Worm (Caenorhabditis elegans) whole organism, L4 larva: Measurements from ENCODE around the gene str-220.

Source experiments
- daf-8 ChIP-seq: fragments of 200-800 bp; sonication (Bioruptor generic); IDR thresholded peaks from 2 replicates; pipeline ENCODE4 v1.3.6; 2022; ENCODE audit warnings: missing genetic modification characterization, missing compliant biosample characterization
- lin-39 ChIP-seq: fragments of 150-350 bp; optimal IDR thresholded peaks from 2 replicates; lab custom pipeline; 2014; ENCODE audit warnings: missing biosample characterization, missing genetic modification reagents, missing genetic modification characterization
- lsy-2 ChIP-seq, 2 experiments: fragments of 150-350 bp in 1 of 2; sonication (generic microtip) in 1 of 2; optimal IDR thresholded peaks; 2 replicates each; lab custom pipeline; 2014 to 2017; ENCODE audit warnings: missing biosample characterization in 2 of 2, missing genetic modification characterization in 2 of 2
- mdl-1 ChIP-seq, 2 experiments: fragments of 150-350 bp in 1 of 2; sonication (generic microtip) in 1 of 2; optimal IDR thresholded peaks; 2 replicates each; lab custom pipeline; 2014 to 2017; ENCODE audit warnings: missing biosample characterization in 2 of 2, missing genetic modification characterization in 2 of 2
- nhr-25 ChIP-seq: sonication (generic microtip); optimal IDR thresholded peaks from 2 replicates; lab custom pipeline; 2017; ENCODE audit warnings: missing genetic modification characterization, mild to moderate bottlenecking, missing compliant biosample characterization, antibody characterized with exemption, moderate library complexity, borderline replicate concordance; ENCODE audit not compliant: insufficient read depth
- spr-3 ChIP-seq: fragments of 200-800 bp; sonication (Bioruptor generic); optimal IDR thresholded peaks from 2 replicates; lab custom pipeline; 2018; ENCODE audit warnings: mild to moderate bottlenecking, missing genetic modification characterization, missing compliant biosample characterization
- unc-62 ChIP-seq, 3 experiments: fragments of 150-350 bp in 1 of 3; sonication (generic microtip); optimal IDR thresholded peaks in 2 of 3; peaks in 1 of 3; 1 replicate in 1 of 3; 2 replicates in 2 of 3; lab custom pipeline; 2014 to 2017; ENCODE audit warnings: missing biosample characterization in 3 of 3, missing genetic modification characterization in 3 of 3, missing genetic modification reagents in 3 of 3, missing genotype in 1 of 3
- ztf-11 ChIP-seq: fragments of 150-350 bp; optimal IDR thresholded peaks from 2 replicates; lab custom pipeline; 2014; ENCODE audit warnings: missing biosample characterization, missing genetic modification characterization

- TF ChIP-seq unc-62 (GFP tag; optimal IDR thresholded peaks at IDR 0.05 in 1 of 2; lab: Kevin White, UChicago) (no peak), unc-62 (tag; optimal IDR thresholded peaks at IDR 0.05; lab: Kevin White, UChicago) (no peak), nhr-25 (tag; lab: Kevin White, UChicago) (no peak), ztf-11 (tag; lab: Kevin White, UChicago) (no peak), mdl-1 (tag; optimal IDR thresholded peaks at IDR 0.05; lab: Kevin White, UChicago) (no peak), spr-3 (GFP tag; lab: Kevin White, UChicago) (no peak), lsy-2 (tag; optimal IDR thresholded peaks at IDR 0.05; lab: Kevin White, UChicago) (no peak), daf-8 (GFP tag; lab: Robert Waterston, UW) (no peak), lin-39 (tag; lab: Kevin White, UChicago) (no peak)
Measured at ce11 chrIV:7184597-7184996, 13.5 kb upstream of the str-220 start, which contains the start of gene clec-179.
